Fruit fly (Drosophila melanogaster): ENCODE measurements around the gene CG4098.

Gene CG4098

dm6 chr3L:16581201-16581705, 27.9 kb downstream of the CG4098 start, which contains the start of gene Smn (continued):
- TF ChIP-seq CG17612 (GFP tag; IDR thresholded peaks at IDR 0.05) (no peak), CG11696 (GFP tag; IDR thresholded peaks at IDR 0.05) (no peak), rib (GFP tag; IDR thresholded peaks at IDR 0.05) (no peak), CG9817 (tag; optimal IDR thresholded peaks at IDR 0.05) (peak; percentile 56), CG4730 (GFP tag; IDR thresholded peaks at IDR 0.05) (no peak), NK7.1 (GFP tag; optimal IDR thresholded peaks at IDR 0.05) (no peak), CG8089 (GFP tag; optimal IDR thresholded peaks at IDR 0.05) (peak; percentile 31), gro (GFP tag; optimal IDR thresholded peaks at IDR 0.05) (no peak), bigmax (GFP tag; optimal IDR thresholded peaks at IDR 0.05) (no peak), CG7839 (tag; optimal IDR thresholded peaks at IDR 0.05) (peak; percentile 40), exex (tag; optimal IDR thresholded peaks at IDR 0.05) (no peak), CG5180 (GFP tag; optimal IDR thresholded peaks at IDR 0.05) (no peak), CrebB (tag; optimal IDR thresholded peaks at IDR 0.05) (no peak), CG6654 (GFP tag; optimal IDR thresholded peaks at IDR 0.05) (no peak), CG33557 (GFP tag; optimal IDR thresholded peaks at IDR 0.05) (peak; percentile 11), mld (GFP tag; IDR thresholded peaks at IDR 0.05; ENCODE audit: partially characterized antibody) (peak; percentile 69; the same call in 1 of the 3 replicates), CG30020 (tag; optimal IDR thresholded peaks at IDR 0.05) (peak; percentile 31), danr (GFP tag; IDR thresholded peaks at IDR 0.05) (no peak), tll (GFP tag; optimal IDR thresholded peaks at IDR 0.05) (no peak), abd-A (tag; optimal IDR thresholded peaks at IDR 0.05) (no peak), CG1647 (GFP tag; optimal IDR thresholded peaks at IDR 0.05) (no peak), Taf1 (GFP tag; IDR thresholded peaks at IDR 0.05) (no peak), CG18619 (GFP tag; optimal IDR thresholded peaks at IDR 0.05) (no peak), sim (GFP tag; IDR thresholded peaks at IDR 0.05) (no peak), Oli (tag; optimal IDR thresholded peaks at IDR 0.05) (no peak), CG15479 (GFP tag; optimal IDR thresholded peaks at IDR 0.05) (no peak), pan (optimal IDR thresholded peaks at IDR 0.05) (no peak), pan (GFP tag; optimal IDR thresholded peaks at IDR 0.05 in 1 of 2, IDR thresholded peaks at IDR 0.05 in 1 of 2) (no peak), CG7372 (GFP tag; IDR thresholded peaks at IDR 0.05) (no peak), Eip74EF (GFP tag; optimal IDR thresholded peaks at IDR 0.05) (no peak), ranshi (GFP tag; IDR thresholded peaks at IDR 0.05) (no peak), NC2β (GFP tag; optimal IDR thresholded peaks at IDR 0.05) (peak; percentile 38), sug (tag; optimal IDR thresholded peaks at IDR 0.05) (peak; percentile 58), tgo (GFP tag; IDR thresholded peaks at IDR 0.05) (no peak), dysf (GFP tag; IDR thresholded peaks at IDR 0.05) (no peak), CG14860 (GFP tag; IDR thresholded peaks at IDR 0.05; ENCODE audit: partially characterized antibody) (peak; percentile 84), slbo (GFP tag; IDR thresholded peaks at IDR 0.05) (peak; percentile 55), peb (GFP tag; IDR thresholded peaks at IDR 0.05) (no peak), CG8944 (GFP tag; optimal IDR thresholded peaks at IDR 0.05) (peak; percentile 22), Nf-YB (GFP tag; optimal IDR thresholded peaks at IDR 0.05) (peak; percentile 7), CG3407 (GFP tag; optimal IDR thresholded peaks at IDR 0.05) (peak; percentile 34), CG18262 (tag; optimal IDR thresholded peaks at IDR 0.05) (peak; percentile 36), CG11695 (GFP tag; IDR thresholded peaks at IDR 0.05) (no peak), jigr1 (GFP tag; IDR thresholded peaks at IDR 0.05) (no peak), Tbp (GFP tag; optimal IDR thresholded peaks at IDR 0.05) (peak; percentile 40), CG17359 (tag; optimal IDR thresholded peaks at IDR 0.05) (peak; percentile 19), CG7357 (GFP tag; IDR thresholded peaks at IDR 0.05) (no peak), gcm2 (GFP tag; optimal IDR thresholded peaks at IDR 0.05) (no peak), emc (GFP tag; optimal IDR thresholded peaks at IDR 0.05) (no peak), CG17361 (GFP tag; IDR thresholded peaks at IDR 0.05) (peak; percentile 58; the same call in 2 of the 3 replicates), sr (GFP tag; IDR thresholded peaks at IDR 0.05) (no peak)
